Worm (Caenorhabditis elegans) whole organism, L3 larva: ENCODE results near the gene gnrr-7.

Experiments used
- egl-27 ChIP-seq: sonication (generic microtip); optimal IDR thresholded peaks from 4 replicates; lab custom pipeline; 2017; ENCODE audit warnings: missing biosample characterization, missing genetic modification reagents, missing genetic modification characterization
- mdl-1 ChIP-seq: fragments of 150-350 bp; optimal IDR thresholded peaks from 2 replicates; lab custom pipeline; 2014; ENCODE audit warnings: missing biosample characterization, missing genetic modification characterization
- nhr-12 ChIP-seq: fragments of 150-350 bp; optimal IDR thresholded peaks from 2 replicates; lab custom pipeline; 2014; ENCODE audit warnings: missing biosample characterization, missing genetic modification characterization
- nhr-28 ChIP-seq: fragments of 150-350 bp; optimal IDR thresholded peaks from 2 replicates; lab custom pipeline; 2014; ENCODE audit warnings: missing biosample characterization, missing genetic modification characterization
- nhr-77 ChIP-seq: fragments of 150-350 bp; optimal IDR thresholded peaks from 2 replicates; lab custom pipeline; 2014; ENCODE audit warnings: missing biosample characterization, missing genetic modification characterization
- pha-4 ChIP-seq: fragments of 150-350 bp; optimal IDR thresholded peaks from 2 replicates; lab custom pipeline; 2014; ENCODE audit warnings: missing biosample characterization, missing genetic modification reagents, missing genetic modification characterization
- unc-62 ChIP-seq: fragments of 150-350 bp; sonication (generic microtip); optimal IDR thresholded peaks from 4 replicates; lab custom pipeline; 2014; ENCODE audit warnings: missing biosample characterization, missing genetic modification reagents, missing genetic modification characterization

DNA sequence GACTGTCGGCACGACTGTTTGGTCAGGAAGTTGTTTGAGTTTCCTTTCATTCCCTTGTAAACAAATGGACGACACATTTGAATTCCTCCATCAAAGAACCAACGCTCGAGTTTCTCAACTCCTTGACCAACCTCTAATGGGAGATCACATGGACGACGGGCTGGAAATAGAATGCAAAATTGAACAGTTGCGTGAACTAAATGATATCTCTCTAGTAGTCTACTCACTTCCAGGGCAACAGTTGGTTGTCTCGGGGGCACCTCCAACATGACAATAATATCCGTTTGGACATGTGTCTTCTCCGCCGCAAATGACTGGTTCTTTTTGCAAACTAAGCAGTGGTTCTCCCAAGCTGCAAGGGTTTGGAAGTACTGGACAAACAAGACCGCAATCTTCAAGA is 8.1 kb downstream of the gnrr-7 start:
- TF ChIP-seq nhr-77 (tag; lab: Kevin White, UChicago) (no peak), mdl-1 (tag; lab: Kevin White, UChicago) (no peak), egl-27 (tag; lab: Kevin White, UChicago) (no peak), nhr-28 (tag; lab: Kevin White, UChicago) (no peak), unc-62 (no peak), nhr-12 (tag; lab: Kevin White, UChicago) (no peak), pha-4 (tag; lab: Kevin White, UChicago) (no peak)
